Worm (Caenorhabditis elegans) whole organism, L2 larva: ENCODE data around the gene F35H8.4.

Experiments
- C34F6.9 ChIP-seq: fragments of 150-350 bp; optimal IDR thresholded peaks from 2 replicates; lab custom pipeline; 2014; ENCODE audit warnings: missing biosample characterization, missing genetic modification characterization
- F13H6.1 ChIP-seq: sonication (generic microtip); optimal IDR thresholded peaks from 2 replicates; lab custom pipeline; 2016; ENCODE audit warnings: missing genetic modification characterization, missing compliant biosample characterization
- R02D3.7 ChIP-seq: fragments of 150-350 bp; optimal IDR thresholded peaks from 2 replicates; lab custom pipeline; 2014; ENCODE audit warnings: missing biosample characterization, missing genetic modification characterization
- Y55F3AM.14 ChIP-seq: fragments of 200-800 bp; sonication (Bioruptor generic); optimal IDR thresholded peaks from 2 replicates; lab custom pipeline; 2018; ENCODE audit warnings: mild to moderate bottlenecking, missing genetic modification characterization, missing compliant biosample characterization
- ZK546.5 ChIP-seq: sonication (generic microtip); optimal IDR thresholded peaks from 2 replicates; lab custom pipeline; 2017; ENCODE audit warnings: missing biosample characterization, missing genetic modification characterization
- alr-1 ChIP-seq: fragments of 150-350 bp; optimal IDR thresholded peaks from 2 replicates; lab custom pipeline; 2014; ENCODE audit warnings: missing biosample characterization, missing genetic modification characterization
- aly-2 ChIP-seq: fragments of 150-350 bp; optimal IDR thresholded peaks from 2 replicates; lab custom pipeline; 2014; ENCODE audit warnings: missing biosample characterization, missing genetic modification characterization
- ama-1 ChIP-seq: fragments of 150-350 bp; optimal IDR thresholded peaks from 2 replicates; lab custom pipeline; 2018; ENCODE audit warnings: inconsistent platforms
- blmp-1 ChIP-seq: sonication (generic microtip); optimal IDR thresholded peaks from 2 replicates; lab custom pipeline; 2017; ENCODE audit warnings: missing genetic modification characterization, mild to moderate bottlenecking, missing compliant biosample characterization, antibody characterized with exemption, moderate library complexity; ENCODE audit not compliant: insufficient read depth
- ceh-16 ChIP-seq: fragments of 150-350 bp; optimal IDR thresholded peaks from 2 replicates; lab custom pipeline; 2014; ENCODE audit warnings: missing biosample characterization, missing genetic modification characterization
- crh-2 ChIP-seq: sonication (generic microtip); optimal IDR thresholded peaks from 2 replicates; lab custom pipeline; 2017; ENCODE audit warnings: missing biosample characterization, missing genetic modification characterization
- egl-27 ChIP-seq: sonication (generic microtip); optimal IDR thresholded peaks from 3 replicates; lab custom pipeline; 2017; ENCODE audit warnings: missing biosample characterization, missing genetic modification reagents, missing genetic modification characterization
- elt-1 ChIP-seq: fragments of 150-350 bp; optimal IDR thresholded peaks from 2 replicates; lab custom pipeline; 2014; ENCODE audit warnings: missing biosample characterization, missing genetic modification characterization
- elt-3 ChIP-seq: sonication (generic microtip); optimal IDR thresholded peaks from 2 replicates; lab custom pipeline; 2017; ENCODE audit warnings: missing biosample characterization, missing genetic modification characterization
- fos-1 ChIP-seq: fragments of 150-350 bp; optimal IDR thresholded peaks from 2 replicates; lab custom pipeline; 2014; ENCODE audit warnings: missing biosample characterization, missing genetic modification characterization
- gmeb-1 ChIP-seq: fragments of 150-350 bp; optimal IDR thresholded peaks from 2 replicates; lab custom pipeline; 2014; ENCODE audit warnings: missing biosample characterization, missing genetic modification characterization
- lin-11 ChIP-seq: fragments of 150-350 bp; sonication (generic microtip); optimal IDR thresholded peaks from 2 replicates; lab custom pipeline; 2014; ENCODE audit warnings: missing biosample characterization, missing genetic modification characterization, inconsistent platforms, mixed read lengths
- lin-13 ChIP-seq: fragments of 150-350 bp; optimal IDR thresholded peaks from 2 replicates; lab custom pipeline; 2014; ENCODE audit warnings: missing biosample characterization, missing genetic modification reagents, missing genetic modification characterization
- lin-39 ChIP-seq: fragments of 150-350 bp; optimal IDR thresholded peaks from 2 replicates; lab custom pipeline; 2014; ENCODE audit warnings: missing biosample characterization, missing genetic modification reagents, missing genetic modification characterization
- lsy-2 ChIP-seq, 2 experiments: fragments of 150-350 bp in 1 of 2; sonication (generic microtip) in 1 of 2; optimal IDR thresholded peaks; 2 replicates each; lab custom pipeline; 2014 to 2017; ENCODE audit warnings: missing biosample characterization in 2 of 2, missing genetic modification characterization in 2 of 2
- mab-5 ChIP-seq: fragments of 150-350 bp; optimal IDR thresholded peaks from 2 replicates; lab custom pipeline; 2014; ENCODE audit warnings: missing biosample characterization, missing genetic modification characterization
- nhr-10 ChIP-seq: sonication (generic microtip); optimal IDR thresholded peaks from 2 replicates; lab custom pipeline; 2017; ENCODE audit warnings: missing biosample characterization, missing genetic modification characterization
- nhr-11 ChIP-seq: fragments of 150-350 bp; optimal IDR thresholded peaks from 2 replicates; lab custom pipeline; 2014; ENCODE audit warnings: missing biosample characterization, missing genetic modification characterization
- nhr-12 ChIP-seq: fragments of 150-350 bp; optimal IDR thresholded peaks from 2 replicates; lab custom pipeline; 2014; ENCODE audit warnings: missing biosample characterization, missing genetic modification characterization
- nhr-129 ChIP-seq: fragments of 150-350 bp; optimal IDR thresholded peaks from 2 replicates; lab custom pipeline; 2014; ENCODE audit warnings: missing biosample characterization, missing genetic modification characterization
- nhr-21 ChIP-seq: fragments of 150-350 bp; optimal IDR thresholded peaks from 2 replicates; lab custom pipeline; 2014; ENCODE audit warnings: missing biosample characterization, missing genetic modification characterization
- nhr-23 ChIP-seq: fragments of 150-350 bp; optimal IDR thresholded peaks from 2 replicates; lab custom pipeline; 2014; ENCODE audit warnings: missing biosample characterization, missing genetic modification reagents, missing genetic modification characterization
- nhr-25 ChIP-seq: fragments of 150-350 bp; sonication (generic microtip); optimal IDR thresholded peaks from 3 replicates; lab custom pipeline; 2014; ENCODE audit warnings: missing biosample characterization, missing genetic modification characterization
- nhr-6 ChIP-seq: fragments of 150-350 bp; optimal IDR thresholded peaks from 2 replicates; lab custom pipeline; 2014; ENCODE audit warnings: missing biosample characterization, missing genetic modification characterization
- nhr-77 ChIP-seq: fragments of 150-350 bp; optimal IDR thresholded peaks from 2 replicates; lab custom pipeline; 2014; ENCODE audit warnings: missing biosample characterization, missing genetic modification characterization
- sem-4 ChIP-seq: fragments of 150-350 bp; optimal IDR thresholded peaks from 2 replicates; lab custom pipeline; 2014; ENCODE audit warnings: missing biosample characterization, missing genetic modification reagents, missing genetic modification characterization
- skn-1 ChIP-seq: sonication (generic microtip); optimal IDR thresholded peaks from 2 replicates; lab custom pipeline; 2017; ENCODE audit warnings: missing biosample characterization, missing genetic modification characterization
- sma-3 ChIP-seq: sonication (generic microtip); optimal IDR thresholded peaks from 2 replicates; lab custom pipeline; 2016; ENCODE audit warnings: missing genetic modification reagents, missing genetic modification characterization, missing compliant biosample characterization
- sma-9 ChIP-seq, 2 experiments: fragments of 150-350 bp in 1 of 2; sonication (generic microtip) in 1 of 2; optimal IDR thresholded peaks; 2 replicates each; lab custom pipeline; 2014 to 2016; ENCODE audit warnings: missing genetic modification characterization in 2 of 2, mild to moderate bottlenecking in 1 of 2, missing biosample characterization in 1 of 2, missing compliant biosample characterization in 1 of 2, missing genetic modification reagents in 1 of 2, moderate library complexity in 1 of 2
- unc-39 ChIP-seq: fragments of 150-350 bp; optimal IDR thresholded peaks from 2 replicates; lab custom pipeline; 2014; ENCODE audit warnings: missing biosample characterization, missing genetic modification characterization
- unc-55 ChIP-seq: fragments of 150-350 bp; sonication (generic microtip); optimal IDR thresholded peaks from 3 replicates; lab custom pipeline; 2014; ENCODE audit warnings: missing biosample characterization, missing genetic modification reagents, missing genetic modification characterization
- unc-62 ChIP-seq: fragments of 150-350 bp; optimal IDR thresholded peaks from 2 replicates; lab custom pipeline; 2014; ENCODE audit warnings: missing biosample characterization, missing genetic modification reagents, missing genetic modification characterization
- zag-1 ChIP-seq: fragments of 150-350 bp; optimal IDR thresholded peaks from 2 replicates; lab custom pipeline; 2014; ENCODE audit warnings: missing biosample characterization, missing genetic modification characterization
- ztf-1 ChIP-seq: fragments of 200-800 bp; sonication (Bioruptor generic); conservative IDR thresholded peaks from 2 replicates; pipeline ENCODE4 v1.3.6; 2022; ENCODE audit warnings: missing genetic modification characterization, missing compliant biosample characterization
- ztf-11 ChIP-seq: sonication (generic microtip); optimal IDR thresholded peaks from 2 replicates; lab custom pipeline; 2017; ENCODE audit warnings: missing biosample characterization, missing genetic modification characterization
- ztf-4 ChIP-seq: fragments of 150-350 bp; optimal IDR thresholded peaks from 2 replicates; lab custom pipeline; 2014; ENCODE audit warnings: missing biosample characterization, missing genetic modification characterization

F35H8.4 gene

ce11 chrII:9551536-9551935 is 8.3 kb downstream of the F35H8.4 start, which contains the start of gene F35H8.12:
Gene F35H8.12, plus strand, starts transcription at chrII:9551836.
- no peak for TF ChIP-seq ztf-1 (GFP tag; lab: Robert Waterston, UW)
- TF ChIP-seq egl-27 (tag; lab: Kevin White, UChicago) = no peak
- TF ChIP-seq nhr-10 (tag; lab: Kevin White, UChicago) = no peak
- no peak for TF ChIP-seq nhr-11 (tag; lab: Kevin White, UChicago)
- TF ChIP-seq lsy-2 (tag; optimal IDR thresholded peaks at IDR 0.05; lab: Kevin White, UChicago) = no peak
- no peak for TF ChIP-seq nhr-23 (tag; lab: Kevin White, UChicago)
- no peak for TF ChIP-seq unc-62 (GFP tag; lab: Kevin White, UChicago)
- no peak for TF ChIP-seq R02D3.7
- no peak for TF ChIP-seq Y55F3AM.14
- no peak for TF ChIP-seq skn-1
- TF ChIP-seq alr-1 (tag; lab: Kevin White, UChicago) = no peak
- no peak for TF ChIP-seq lin-13 (GFP tag; lab: Kevin White, UChicago)
- no peak for TF ChIP-seq zag-1 (tag; lab: Kevin White, UChicago)
- TF ChIP-seq nhr-77 = no peak
- TF ChIP-seq elt-3 (tag; lab: Kevin White, UChicago) = no peak

ce11 chrII:9550718-9551117 is 9.1 kb downstream of the F35H8.4 start, which contains the start of gene sra-6:
Gene sra-6, minus strand, starts transcription at chrII:9550818.
- TF ChIP-seq lsy-2 (tag; optimal IDR thresholded peaks at IDR 0.05; lab: Kevin White, UChicago) (no peak), R02D3.7 (no peak), elt-3 (tag; lab: Kevin White, UChicago) (no peak), nhr-21 (no peak), sma-3 (no peak), lin-39 (tag; lab: Kevin White, UChicago) (no peak)
- TF ChIP-seq, all 48 proteins: peak for 0

ce11 chrII:9544386-9544785 is 15.4 kb downstream of the F35H8.4 start, which contains the start of gene sra-7:
Gene sra-7, plus strand, starts transcription at chrII:9544686.
- TF ChIP-seq F13H6.1 (tag; lab: Kevin White, UChicago) (no peak), unc-62 (GFP tag; lab: Kevin White, UChicago) (no peak), ztf-1 (GFP tag; lab: Robert Waterston, UW) (no peak), nhr-12 (no peak), gmeb-1 (tag; lab: Kevin White, UChicago) (no peak), R02D3.7 (no peak), nhr-21 (no peak), lin-13 (GFP tag; lab: Kevin White, UChicago) (no peak)

ce11 chrII:9542785-9543184 is 17.0 kb downstream of the F35H8.4 start, which contains the start of gene sra-4:
Gene sra-4, minus strand, starts transcription at chrII:9542885.
- no peak for TF ChIP-seq nhr-21
- TF ChIP-seq, all 48 proteins: peak for 0

- TF ChIP-seq lin-11 (tag; lab: Kevin White, UChicago) = no peak
- no peak for TF ChIP-seq egl-27 (tag; lab: Kevin White, UChicago)
- TF ChIP-seq R02D3.7 = no peak
- no peak for TF ChIP-seq lin-13 (GFP tag; lab: Kevin White, UChicago)
- no peak for TF ChIP-seq nhr-23 (tag; lab: Kevin White, UChicago)
- no peak for TF ChIP-seq crh-2 (tag; lab: Kevin White, UChicago)
- TF ChIP-seq zag-1 (tag; lab: Kevin White, UChicago) = no peak
- no peak for TF ChIP-seq nhr-12
- no peak for TF ChIP-seq ceh-16
- TF ChIP-seq nhr-129 (tag; lab: Kevin White, UChicago) = no peak
- TF ChIP-seq F13H6.1 (tag; lab: Kevin White, UChicago) = no peak
- TF ChIP-seq aly-2 (tag; lab: Kevin White, UChicago) = no peak
- TF ChIP-seq mab-5 (tag; lab: Kevin White, UChicago) = no peak
- no peak for TF ChIP-seq nhr-11 (tag; lab: Kevin White, UChicago)
These were observed 19.1 kb downstream of the F35H8.4 start, which contains the start of gene sra-3 for ce11 chrII:9540723-9541122. Gene sra-3, minus strand, starts transcription at chrII:9540823.

- TF ChIP-seq nhr-6 (tag; lab: Kevin White, UChicago) (no peak), nhr-23 (tag; lab: Kevin White, UChicago) (no peak), ZK546.5 (tag; lab: Kevin White, UChicago) (no peak), elt-1 (tag; lab: Kevin White, UChicago) (no peak), crh-2 (tag; lab: Kevin White, UChicago) (no peak), fos-1 (no peak), nhr-77 (no peak), C34F6.9 (tag; lab: Kevin White, UChicago) (no peak), unc-55 (GFP tag; lab: Kevin White, UChicago) (no peak), unc-39 (tag; lab: Kevin White, UChicago) (no peak), nhr-25 (tag; lab: Kevin White, UChicago) (no peak), ztf-11 (no peak), lin-11 (tag; lab: Kevin White, UChicago) (no peak), lsy-2 (tag; optimal IDR thresholded peaks at IDR 0.05; lab: Kevin White, UChicago) (no peak), blmp-1 (tag; lab: Kevin White, UChicago) (no peak), zag-1 (tag; lab: Kevin White, UChicago) (no peak), sma-9 (GFP tag; optimal IDR thresholded peaks at IDR 0.05; lab: Kevin White, UChicago) (no peak), sma-9 (tag; optimal IDR thresholded peaks at IDR 0.05; lab: Kevin White, UChicago) (no peak), ztf-4 (tag; lab: Kevin White, UChicago) (no peak), sem-4 (no peak), ama-1 (lab: Kevin White, UChicago) (no peak)
These were observed 22.4 kb downstream of the F35H8.4 start, which contains the start of gene sra-8 for ce11 chrII:9537429-9537828. Gene sra-8, plus strand, starts transcription at chrII:9537729.
